Fruit fly (Drosophila melanogaster) whole organism, embryonic: ENCODE measurements around the gene ppk24.

ENCODE experiments used
- Awh ChIP-seq: fragments of 200-800 bp; sonication (Bioruptor generic); IDR thresholded peaks from 2 replicates; pipeline ENCODE4, ENCODE4 v1.3.6; 2022; ENCODE audit warnings: missing biosample characterization, missing genetic modification characterization
- Bgb ChIP-seq: fragments of 200-800 bp; sonication (Bioruptor generic); IDR thresholded peaks from 2 replicates; pipeline ENCODE4 v1.3.6; 2022; ENCODE audit warnings: missing biosample characterization, missing genetic modification characterization; ENCODE audit not compliant: partially characterized antibody
- CG12071 ChIP-seq: fragments of 200-800 bp; sonication (Bioruptor generic); optimal IDR thresholded peaks from 3 replicates; lab custom pipeline; 2018; ENCODE audit warnings: missing biosample characterization, mild to moderate bottlenecking, missing genetic modification characterization
- CG12942 ChIP-seq: fragments of 200-800 bp; sonication (Bioruptor generic); optimal IDR thresholded peaks from 3 replicates; lab custom pipeline; 2016; ENCODE audit warnings: missing biosample characterization, missing genetic modification characterization
- CG14860 ChIP-seq: fragments of 200-800 bp; sonication (Bioruptor generic); IDR thresholded peaks from 3 replicates; pipeline ENCODE4 v1.3.6; 2022; ENCODE audit warnings: missing biosample characterization, missing genetic modification characterization; ENCODE audit not compliant: partially characterized antibody
- CG16779 ChIP-seq: fragments of 200-800 bp; sonication (Bioruptor generic); IDR thresholded peaks from 2 replicates; pipeline ENCODE4 v1.3.6; 2022; ENCODE audit warnings: missing biosample characterization, missing genetic modification characterization
- CG17186 ChIP-seq: fragments of 200-800 bp; sonication (Bioruptor generic); optimal IDR thresholded peaks from 3 replicates; lab custom pipeline; 2017; ENCODE audit warnings: missing biosample characterization, missing genetic modification reagents, missing genetic modification characterization
- CG17359 ChIP-seq: fragments of 200-800 bp; sonication (Bioruptor generic); optimal IDR thresholded peaks from 3 replicates; lab custom pipeline; 2018; ENCODE audit warnings: missing biosample characterization, mild to moderate bottlenecking, missing genetic modification characterization, moderate library complexity
- CG32767 ChIP-seq: fragments of 200-800 bp; sonication (Bioruptor generic); IDR thresholded peaks from 2 replicates; pipeline ENCODE4 v1.3.6; 2022; ENCODE audit warnings: missing biosample characterization, missing genetic modification characterization
- CG34224 ChIP-seq: fragments of 200-800 bp; sonication (Bioruptor generic); IDR thresholded peaks from 3 replicates; pipeline ENCODE4 v1.3.6; 2022; ENCODE audit warnings: missing biosample characterization, missing genetic modification characterization; ENCODE audit not compliant: partially characterized antibody
- CG5180 ChIP-seq: fragments of 200-800 bp; sonication (Bioruptor generic); optimal IDR thresholded peaks from 3 replicates; lab custom pipeline; 2017; ENCODE audit warnings: missing biosample characterization, missing genetic modification characterization, mild to moderate bottlenecking, moderate library complexity, missing genetic modification reagents
- CG6791 ChIP-seq: fragments of 200-800 bp; sonication (Bioruptor generic); IDR thresholded peaks from 3 replicates; pipeline ENCODE4 v1.3.6; 2022; ENCODE audit warnings: missing biosample characterization, missing genetic modification characterization; ENCODE audit not compliant: partially characterized antibody
- CG6813 ChIP-seq: fragments of 200-800 bp; sonication (Bioruptor generic); optimal IDR thresholded peaks from 2 replicates; lab custom pipeline; 2017; ENCODE audit warnings: missing biosample characterization, missing genetic modification characterization, mild to moderate bottlenecking, moderate library complexity, missing genetic modification reagents
- CG7556 ChIP-seq: fragments of 200-800 bp; sonication (Bioruptor generic); optimal IDR thresholded peaks from 2 replicates; lab custom pipeline; 2017; ENCODE audit warnings: missing biosample characterization, mild to moderate bottlenecking, missing genetic modification characterization
- CG7987 ChIP-seq: fragments of 200-800 bp; sonication (Bioruptor generic); optimal IDR thresholded peaks from 2 replicates; lab custom pipeline; 2018; ENCODE audit warnings: missing biosample characterization, mild to moderate bottlenecking, missing genetic modification characterization, moderate library complexity
- CG8281 ChIP-seq: fragments of 200-800 bp; sonication (Bioruptor generic); optimal IDR thresholded peaks from 2 replicates; lab custom pipeline; 2018; ENCODE audit warnings: missing biosample characterization, mild to moderate bottlenecking, missing genetic modification characterization, moderate library complexity
- CG8290 ChIP-seq, 3 experiments: fragments of 200-800 bp; sonication (Bioruptor generic); optimal IDR thresholded peaks; 2 replicates each; lab custom pipeline; 2016 to 2019; ENCODE audit warnings: missing biosample characterization in 3 of 3, missing genetic modification characterization in 3 of 3, mild to moderate bottlenecking in 2 of 3, moderate library complexity in 1 of 3
- Deaf1 ChIP-seq: fragments of 200-800 bp; optimal IDR thresholded peaks from 3 replicates; lab custom pipeline; 2019; ENCODE audit warnings: missing biosample characterization, mild to moderate bottlenecking, missing genetic modification characterization, moderate library complexity
- Doc3 ChIP-seq: fragments of 200-800 bp; sonication (Bioruptor generic); IDR thresholded peaks from 3 replicates; pipeline ENCODE4 v1.3.6; 2022; ENCODE audit warnings: missing biosample characterization, missing genetic modification characterization; ENCODE audit not compliant: partially characterized antibody
- Dref ChIP-seq: fragments of 200-800 bp; sonication (Bioruptor generic); IDR thresholded peaks from 2 replicates; pipeline ENCODE4 v1.3.6; 2022; ENCODE audit warnings: missing biosample characterization, missing genetic modification characterization
- Drgx ChIP-seq: fragments of 200-800 bp; sonication (Bioruptor generic); IDR thresholded peaks from 2 replicates; pipeline ENCODE4 v1.3.6; 2022; ENCODE audit warnings: missing biosample characterization, missing genetic modification characterization
- Eip74EF ChIP-seq, 2 experiments: fragments of 200-800 bp in 1 of 2; fragments of >200 bp in 1 of 2; sonication (Bioruptor generic) in 1 of 2; optimal IDR thresholded peaks; 2 replicates each; lab custom pipeline; 2017 to 2019; ENCODE audit warnings: missing biosample characterization in 2 of 2, missing genetic modification characterization in 2 of 2, mild to moderate bottlenecking in 1 of 2, moderate library complexity in 1 of 2
- HLHmδ ChIP-seq: fragments of 200-800 bp; sonication (Bioruptor generic); optimal IDR thresholded peaks from 2 replicates; lab custom pipeline; 2018; ENCODE audit warnings: missing biosample characterization, mild to moderate bottlenecking, missing genetic modification characterization, moderate library complexity
- HmgZ ChIP-seq: fragments of 200-800 bp; sonication (Bioruptor generic); optimal IDR thresholded peaks from 2 replicates; lab custom pipeline; 2018; ENCODE audit warnings: missing biosample characterization, mild to moderate bottlenecking, missing genetic modification characterization
- Meics ChIP-seq: fragments of 200-800 bp; sonication (Bioruptor generic); optimal IDR thresholded peaks from 2 replicates; lab custom pipeline; 2017; ENCODE audit warnings: missing biosample characterization, mild to moderate bottlenecking, missing genetic modification characterization
- Optix ChIP-seq: fragments of 200-800 bp; sonication (Bioruptor generic); IDR thresholded peaks from 3 replicates; pipeline ENCODE4 v1.3.6; 2022; ENCODE audit warnings: missing biosample characterization, missing genetic modification characterization
- Ptx1 ChIP-seq: fragments of 200-800 bp; sonication (Bioruptor generic); IDR thresholded peaks from 2 replicates; pipeline ENCODE4 v1.3.6; 2022; ENCODE audit warnings: missing biosample characterization, missing genetic modification characterization
- Stat92E ChIP-seq, 3 experiments: fragments of >200 bp in 2 of 3; fragments of 200-800 bp in 1 of 3; sonication (Bioruptor generic) in 1 of 3; optimal IDR thresholded peaks; 2 replicates each; lab custom pipeline; 2017 to 2019; ENCODE audit warnings: missing biosample characterization in 3 of 3, missing genetic modification characterization in 3 of 3, mild to moderate bottlenecking in 1 of 3, moderate library complexity in 1 of 3
- Trl ChIP-seq, 3 experiments: fragments of >200 bp in 2 of 3; fragments of 200-800 bp in 1 of 3; sonication (Bioruptor generic) in 1 of 3; optimal IDR thresholded peaks; 2 replicates in 1 of 3; 3 replicates in 2 of 3; lab custom pipeline; 2016 to 2017; ENCODE audit warnings: missing biosample characterization in 1 of 3, missing genetic modification characterization in 1 of 3
- Xbp1 ChIP-seq: fragments of 200-800 bp; sonication (Bioruptor generic); optimal IDR thresholded peaks from 3 replicates; lab custom pipeline; 2016; ENCODE audit warnings: missing biosample characterization, mild to moderate bottlenecking, missing genetic modification characterization
- ara ChIP-seq: fragments of 200-800 bp; sonication (Bioruptor generic); IDR thresholded peaks from 2 replicates; pipeline ENCODE4 v1.3.6; 2022; ENCODE audit warnings: missing biosample characterization, missing genetic modification characterization
- ash1 ChIP-seq: fragments of 200-800 bp; sonication (Bioruptor generic); optimal IDR thresholded peaks from 2 replicates; lab custom pipeline; 2018; ENCODE audit warnings: missing biosample characterization, mild to moderate bottlenecking, missing genetic modification characterization
- bbx ChIP-seq: fragments of 200-800 bp; sonication (Bioruptor generic); IDR thresholded peaks from 2 replicates; pipeline ENCODE4 v1.3.6; 2022; ENCODE audit warnings: missing biosample characterization, missing genetic modification characterization; ENCODE audit not compliant: partially characterized antibody
- bowl ChIP-seq: fragments of 200-800 bp; sonication (Bioruptor generic); IDR thresholded peaks from 2 replicates; pipeline ENCODE4 v1.3.6; 2022; ENCODE audit warnings: missing biosample characterization, missing genetic modification characterization
- chinmo ChIP-seq: fragments of 200-800 bp; sonication (Bioruptor generic); IDR thresholded peaks from 4 replicates; pipeline ENCODE4 v1.3.6; 2022; ENCODE audit warnings: missing biosample characterization, missing genetic modification characterization; ENCODE audit not compliant: partially characterized antibody
- ci ChIP-seq: fragments of 200-800 bp; sonication (Bioruptor generic); IDR thresholded peaks from 3 replicates; pipeline ENCODE4 v1.3.6; 2022; ENCODE audit warnings: missing biosample characterization, missing genetic modification characterization
- gce ChIP-seq: fragments of 200-800 bp; sonication (Bioruptor generic); IDR thresholded peaks from 3 replicates; pipeline ENCODE4 v1.3.6; 2022; ENCODE audit warnings: missing biosample characterization, missing genetic modification characterization
- gt ChIP-seq: fragments of 200-800 bp; sonication (Bioruptor generic); IDR thresholded peaks from 2 replicates; pipeline ENCODE4 v1.3.6; 2022; ENCODE audit warnings: missing biosample characterization, missing genetic modification characterization
- lov ChIP-seq, 2 experiments: fragments of 200-800 bp in 1 of 2; fragments of >200 bp in 1 of 2; sonication (Bioruptor generic) in 1 of 2; IDR thresholded peaks in 1 of 2; optimal IDR thresholded peaks in 1 of 2; 2 replicates in 1 of 2; 3 replicates in 1 of 2; pipeline versions ENCODE4 v1.3.6 to Lab custom; 2017 to 2022; ENCODE audit warnings: missing biosample characterization in 1 of 2, missing genetic modification characterization in 1 of 2
- onecut ChIP-seq: fragments of 200-800 bp; sonication (Bioruptor generic); IDR thresholded peaks from 2 replicates; pipeline ENCODE4 v1.3.6; 2022; ENCODE audit warnings: missing biosample characterization, missing genetic modification characterization
- pb ChIP-seq: fragments of 200-800 bp; sonication (Bioruptor generic); optimal IDR thresholded peaks from 3 replicates; lab custom pipeline; 2016; ENCODE audit warnings: missing biosample characterization, missing genetic modification characterization
- pros ChIP-seq: fragments of 200-800 bp; sonication (Bioruptor generic); optimal IDR thresholded peaks from 3 replicates; lab custom pipeline; 2019; ENCODE audit warnings: missing biosample characterization, mild to moderate bottlenecking, missing genetic modification characterization, moderate library complexity
- rib ChIP-seq: fragments of 200-800 bp; sonication (Bioruptor generic); IDR thresholded peaks from 2 replicates; pipeline ENCODE4 v1.3.6; 2022; ENCODE audit warnings: missing biosample characterization, missing genetic modification characterization
- sd ChIP-seq: fragments of 200-800 bp; sonication (Bioruptor generic); optimal IDR thresholded peaks from 3 replicates; lab custom pipeline; 2018; ENCODE audit warnings: missing biosample characterization, mild to moderate bottlenecking, missing genetic modification characterization, moderate library complexity
- sens ChIP-seq: fragments of 200-800 bp; sonication (Bioruptor generic); peaks from one replicate; lab custom pipeline; 2016; ENCODE audit warnings: missing biosample characterization, missing genetic modification characterization
- z ChIP-seq: fragments of 200-800 bp; sonication (Bioruptor generic); IDR thresholded peaks from 3 replicates; pipeline ENCODE4 v1.3.6; 2022; ENCODE audit warnings: missing biosample characterization, missing genetic modification characterization

The ppk24 gene

dm6 chr3R:31310883-31311397, 45.4 kb downstream of the ppk24 start, which contains the start of gene CG34347 (continued):
- TF ChIP-seq Doc3: 0 out of 3 replicates have a peak, but pooled peaks have one; percentile 25
- peak; percentile 23; the same call in 1 of the 2 replicates for TF ChIP-seq CG32767 (GFP tag; lab: Robert Waterston, UW)
- TF ChIP-seq Stat92E (GFP tag; optimal IDR thresholded peaks at IDR 0.05; lab: Kevin White, UChicago): peak in 1 of 3 experiments; percentile 7
- TF ChIP-seq CG5180 (GFP tag; lab: Kevin White, UChicago): peak; percentile 57
- 0 out of 3 replicates have a peak, but pooled peaks have one; percentile 22 for TF ChIP-seq z (GFP tag; lab: Robert Waterston, UW)
- peak; percentile 9 for TF ChIP-seq ash1
- TF ChIP-seq Meics (GFP tag; lab: Kevin White, UChicago): no peak
- peak; percentile 19; the same call in 1 of the 2 replicates for TF ChIP-seq ara (GFP tag; lab: Robert Waterston, UW)
- peak; percentile 43; the same call in 1 of the 2 replicates for TF ChIP-seq onecut
- no peak for TF ChIP-seq CG8281 (tag; lab: Kevin White, UChicago)
- TF ChIP-seq Trl (optimal IDR thresholded peaks at IDR 0.05; lab: Kevin White, UChicago): peak; percentile 74 to 81
- peak; percentile 6 for TF ChIP-seq Trl (GFP tag; optimal IDR thresholded peaks at IDR 0.05; lab: Kevin White, UChicago)
- TF ChIP-seq CG12071 (GFP tag; lab: Kevin White, UChicago): peak; percentile 38
- TF ChIP-seq Xbp1 (GFP tag; lab: Kevin White, UChicago): no peak
- TF ChIP-seq Deaf1: peak; percentile 93
- TF ChIP-seq HmgZ: peak; percentile 12
- peak; percentile 4 for TF ChIP-seq CG17359 (tag; lab: Kevin White, UChicago)
- 0 out of 3 replicates have a peak, but pooled peaks have one; percentile 40 for TF ChIP-seq CG14860 (GFP tag; lab: Robert Waterston, UW)
- TF ChIP-seq lov (optimal IDR thresholded peaks at IDR 0.05; lab: Kevin White, UChicago): no peak
- TF ChIP-seq lov (GFP tag; IDR thresholded peaks at IDR 0.05; lab: Robert Waterston, UW): 0 out of 3 replicates have a peak, but pooled peaks have one; percentile 22
- peak; percentile 57; the same call in 1 of the 2 replicates for TF ChIP-seq Awh (GFP tag; lab: Robert Waterston, UW)
- TF ChIP-seq Eip74EF (GFP tag; optimal IDR thresholded peaks at IDR 0.05; lab: Kevin White, UChicago): no peak
- peak; percentile 59; the same call in 1 of the 4 replicates for TF ChIP-seq chinmo (GFP tag; lab: Robert Waterston, UW)
- no peak for TF ChIP-seq pros (GFP tag; lab: Kevin White, UChicago)
- 0 out of 3 replicates have a peak, but pooled peaks have one; percentile 49 for TF ChIP-seq CG6791 (GFP tag; lab: Robert Waterston, UW)
- peak; percentile 54 for TF ChIP-seq sd
- TF ChIP-seq CG12942 (GFP tag; lab: Kevin White, UChicago): no peak
- TF ChIP-seq CG8290 (GFP tag; optimal IDR thresholded peaks at IDR 0.05; lab: Kevin White, UChicago): no peak
- TF ChIP-seq CG8290 (tag; optimal IDR thresholded peaks at IDR 0.05; lab: Kevin White, UChicago): peak in 1 of 2 experiments; percentile 72
- no peak for TF ChIP-seq CG7556
- TF ChIP-seq pb (GFP tag; lab: Kevin White, UChicago): peak; percentile 6
- peak; percentile 82; the same call in 2 of the 3 replicates for TF ChIP-seq ci (GFP tag; lab: Robert Waterston, UW)
- peak; percentile 78 for TF ChIP-seq CG16779 (GFP tag; lab: Robert Waterston, UW)
- TF ChIP-seq CG7987 (GFP tag; lab: Kevin White, UChicago): peak; percentile 17
- 0 out of 2 replicates have a peak, but pooled peaks have one; percentile 11 for TF ChIP-seq Drgx (GFP tag; lab: Robert Waterston, UW)
- TF ChIP-seq gce: peak; percentile 77; the same call in 1 of the 3 replicates
- no peak for TF ChIP-seq Ptx1 (GFP tag; lab: Robert Waterston, UW)
- TF ChIP-seq gt (GFP tag; lab: Robert Waterston, UW): no peak
- TF ChIP-seq Bgb: peak; percentile 69; the same call in 1 of the 2 replicates
- TF ChIP-seq sens (GFP tag; lab: Kevin White, UChicago): peak; percentile 86
- no peak for TF ChIP-seq Optix (GFP tag; lab: Robert Waterston, UW)
- no peak for TF ChIP-seq CG6813 (GFP tag; lab: Kevin White, UChicago)
- no peak for TF ChIP-seq rib (GFP tag; lab: Robert Waterston, UW)
- TF ChIP-seq bowl: peak; percentile 29; the same call in 1 of the 2 replicates
- TF ChIP-seq HLHmδ (GFP tag; lab: Kevin White, UChicago): peak; percentile 85
- TF ChIP-seq CG17186 (GFP tag; lab: Kevin White, UChicago): no peak
- 0 out of 2 replicates have a peak, but pooled peaks have one; percentile 10 for TF ChIP-seq Dref (GFP tag; lab: Robert Waterston, UW)
- TF ChIP-seq bbx (GFP tag; lab: Robert Waterston, UW): peak; percentile 61
- TF ChIP-seq CG34224 (GFP tag; lab: Robert Waterston, UW): peak; percentile 36; the same call in 1 of the 3 replicates
